Worm (Caenorhabditis elegans) whole organism, L4/young adult: ENCODE data around the gene lgg-3.

Experiments used
- W03F9.2 ChIP-seq: fragments of 150-350 bp; optimal IDR thresholded peaks from 2 replicates; lab custom pipeline; 2014; ENCODE audit warnings: missing biosample characterization, missing genetic modification characterization
- dao-5 ChIP-seq: sonication (generic microtip); optimal IDR thresholded peaks from 2 replicates; lab custom pipeline; 2016; ENCODE audit warnings: missing genotype, missing genetic modification characterization, moderate library complexity, missing compliant biosample characterization

DNA sequence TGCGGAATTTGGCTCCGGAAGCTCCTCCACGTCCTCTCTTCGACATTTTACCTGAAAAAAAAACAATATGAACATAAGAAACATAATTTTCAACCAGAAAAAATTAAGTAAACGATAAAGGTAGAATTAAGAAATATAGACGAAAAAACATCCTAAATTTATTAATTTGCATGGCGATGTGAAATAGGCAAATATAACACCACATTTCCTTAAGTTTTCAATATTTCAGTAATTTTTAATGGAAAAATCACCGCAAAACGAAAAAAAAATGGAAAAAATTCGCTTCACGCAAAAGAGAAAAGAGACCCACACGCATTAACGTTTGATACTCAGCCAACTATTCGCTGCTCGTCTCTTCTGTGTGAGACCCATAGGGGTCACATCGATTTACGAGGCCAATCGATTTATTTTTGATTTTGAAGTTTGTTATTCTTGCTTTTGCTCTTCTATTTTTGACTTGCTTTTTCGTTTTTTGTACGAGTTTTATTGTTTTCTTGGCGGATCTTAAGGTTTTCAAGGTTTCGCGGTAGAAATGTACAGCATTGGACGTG lies 8.3 kb upstream of the lgg-3 start, which contains the start of gene rpl-23:
- TF ChIP-seq dao-5 (tag; lab: Kevin White, UChicago) (no peak), W03F9.2 (tag; lab: Kevin White, UChicago) (peak; percentile 94)
